Worm (Caenorhabditis elegans): ENCODE results near the gene H20E11.2.

The H20E11.2 gene

ce11 chrIV:6809756-6810155, 17.8 kb upstream of the H20E11.2 start:
- TF ChIP-seq scrt-1 (GFP tag; IDR thresholded peaks at IDR 0.05) (no peak), F13C5.2 (tag; optimal IDR thresholded peaks at IDR 0.05) (peak; percentile 37)

DNA sequence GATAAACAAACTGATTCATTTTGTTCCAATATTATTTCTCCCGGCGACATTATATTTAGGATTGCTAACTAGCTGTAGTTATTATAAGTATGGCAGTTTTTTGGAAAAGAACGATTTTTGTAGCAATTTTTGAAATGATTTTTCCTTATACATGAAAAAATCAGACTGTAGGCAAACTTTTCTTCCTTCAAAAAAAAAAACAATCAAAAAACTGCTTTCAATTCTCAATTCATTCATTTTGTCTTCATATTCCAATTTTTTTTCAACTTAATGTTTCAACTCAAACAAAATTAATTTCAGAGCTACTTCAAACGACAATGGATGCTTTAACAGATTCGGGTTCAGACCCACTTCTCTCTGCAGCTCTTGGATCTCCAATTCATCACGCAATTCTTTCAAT, 15.8 kb upstream of the H20E11.2 start, which contains the start of gene ceh-48:
TSS of gene ceh-48 (plus strand) at position 301 of the 400 bp plus-strand sequence.
- TF ChIP-seq B0310.2 (tag; optimal IDR thresholded peaks at IDR 0.05) (no peak), F13C5.2 (tag; optimal IDR thresholded peaks at IDR 0.05) (no peak), hmg-4 (GFP tag; optimal IDR thresholded peaks at IDR 0.05) (no peak), pes-1 (GFP tag; IDR thresholded peaks at IDR 0.05) (no peak), ceh-36 (tag; optimal IDR thresholded peaks at IDR 0.05) (no peak), ets-7 (tag; optimal IDR thresholded peaks at IDR 0.05) (no peak), sea-1 (GFP tag; conservative IDR thresholded peaks at IDR 0.05) (no peak), aly-1 (tag; optimal IDR thresholded peaks at IDR 0.05) (no peak), hnd-1 (tag; optimal IDR thresholded peaks at IDR 0.05) (no peak), ama-1 (optimal IDR thresholded peaks at IDR 0.05) (no peak), hmbx-1 (tag; optimal IDR thresholded peaks at IDR 0.05) (no peak), tra-4 (tag; optimal IDR thresholded peaks at IDR 0.05) (no peak), tbx-37 (GFP tag; conservative IDR thresholded peaks at IDR 0.05) (no peak), scrt-1 (GFP tag; IDR thresholded peaks at IDR 0.05) (no peak), ceh-13 (GFP tag; optimal IDR thresholded peaks at IDR 0.05) (no peak), tbx-11 (GFP tag; IDR thresholded peaks at IDR 0.05) (no peak), flt-1 (GFP tag; IDR thresholded peaks at IDR 0.05) (no peak)

DNA sequence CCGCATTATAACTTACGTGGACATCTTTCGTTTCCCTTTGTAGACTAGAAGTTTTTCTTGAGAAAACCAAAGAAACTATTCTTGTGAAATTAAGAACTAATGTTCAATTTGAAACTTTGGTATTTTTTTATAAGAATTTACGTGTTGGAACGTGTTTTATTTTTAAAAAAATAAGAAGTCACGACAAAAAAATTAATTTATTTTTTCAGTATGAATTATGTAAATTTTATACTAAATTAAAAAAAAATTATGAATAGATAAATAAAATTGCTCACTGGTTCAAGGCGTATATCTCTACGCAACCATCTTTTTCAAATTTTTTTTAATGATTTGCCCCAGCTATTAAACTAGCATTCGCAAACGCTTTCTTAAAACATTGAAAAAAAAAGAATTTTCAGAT, 10.0 kb upstream of the H20E11.2 start, which contains the start of gene C17H12.5:
TSS of gene C17H12.5 (minus strand) at position 101 of the 400 bp plus-strand sequence.
- TF ChIP-seq scrt-1 (GFP tag; IDR thresholded peaks at IDR 0.05) (no peak), tra-4 (tag; optimal IDR thresholded peaks at IDR 0.05) (no peak), pes-1 (GFP tag; IDR thresholded peaks at IDR 0.05) (no peak), hmbx-1 (tag; optimal IDR thresholded peaks at IDR 0.05) (no peak)

- TF ChIP-seq ama-1 (optimal IDR thresholded peaks at IDR 0.05) (no peak), hnd-1 (tag; optimal IDR thresholded peaks at IDR 0.05) (no peak), ceh-13 (GFP tag; optimal IDR thresholded peaks at IDR 0.05) (no peak), ceh-36 (tag; optimal IDR thresholded peaks at IDR 0.05) (no peak), aly-1 (tag; optimal IDR thresholded peaks at IDR 0.05) (no peak), flt-1 (GFP tag; IDR thresholded peaks at IDR 0.05) (no peak), hmg-4 (GFP tag; optimal IDR thresholded peaks at IDR 0.05) (no peak), pes-1 (GFP tag; IDR thresholded peaks at IDR 0.05) (no peak)
These were observed 9.2 kb upstream of the H20E11.2 start, which contains the start of gene C17H12.8 for ce11 chrIV:6818369-6818768. C17H12.8 (plus strand) TSS chrIV:6818703.

ce11 chrIV:6821709-6822108, 5.9 kb upstream of the H20E11.2 start:
- TF ChIP-seq aly-1 (tag; optimal IDR thresholded peaks at IDR 0.05) (no peak), pes-1 (GFP tag; IDR thresholded peaks at IDR 0.05) (no peak), tra-4 (tag; optimal IDR thresholded peaks at IDR 0.05) (no peak), tbx-11 (GFP tag; IDR thresholded peaks at IDR 0.05) (no peak), ama-1 (optimal IDR thresholded peaks at IDR 0.05) (no peak), tbx-37 (GFP tag; conservative IDR thresholded peaks at IDR 0.05) (no peak), scrt-1 (GFP tag; IDR thresholded peaks at IDR 0.05) (no peak), B0310.2 (tag; optimal IDR thresholded peaks at IDR 0.05) (no peak), hnd-1 (tag; optimal IDR thresholded peaks at IDR 0.05) (no peak)

ce11 chrIV:6822406-6822805, 5.2 kb upstream of the H20E11.2 start, which contains the start of gene C17H12.6:
C17H12.6 (minus strand) TSS chrIV:6822506.
- TF ChIP-seq tbx-11 (GFP tag; IDR thresholded peaks at IDR 0.05) (no peak), ceh-13 (GFP tag; optimal IDR thresholded peaks at IDR 0.05) (no peak), tbx-37 (GFP tag; conservative IDR thresholded peaks at IDR 0.05) (no peak), hmbx-1 (tag; optimal IDR thresholded peaks at IDR 0.05) (no peak), tra-4 (tag; optimal IDR thresholded peaks at IDR 0.05) (no peak), pes-1 (GFP tag; IDR thresholded peaks at IDR 0.05) (no peak), hmg-4 (GFP tag; optimal IDR thresholded peaks at IDR 0.05) (no peak), aly-1 (tag; optimal IDR thresholded peaks at IDR 0.05) (no peak)

DNA sequence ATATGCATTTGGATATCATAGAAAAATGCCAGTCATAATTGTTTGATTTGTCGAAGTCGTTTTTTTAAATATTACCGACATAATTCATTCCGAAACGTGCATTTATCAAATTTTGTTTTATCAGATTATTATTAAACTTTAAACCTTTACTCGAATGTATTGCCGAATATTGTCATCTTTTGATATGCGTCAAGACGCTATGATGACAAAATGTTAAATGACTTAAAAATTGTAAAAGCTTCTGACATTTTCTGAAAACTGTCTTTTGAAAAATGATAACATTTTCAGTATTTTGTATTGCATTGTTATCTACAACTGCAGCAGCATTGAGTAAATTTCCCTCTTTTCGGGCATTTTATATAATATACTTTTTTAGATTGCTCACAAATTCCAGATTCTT, 3.0 kb upstream of the H20E11.2 start, which contains the start of gene H20E11.3:
TSS of gene H20E11.3 (plus strand) at position 195 of the 400 bp plus-strand sequence.
- TF ChIP-seq tbx-37 (GFP tag; conservative IDR thresholded peaks at IDR 0.05) (no peak), F13C5.2 (tag; optimal IDR thresholded peaks at IDR 0.05) (no peak), ceh-36 (tag; optimal IDR thresholded peaks at IDR 0.05) (no peak), ceh-13 (GFP tag; optimal IDR thresholded peaks at IDR 0.05) (no peak), scrt-1 (GFP tag; IDR thresholded peaks at IDR 0.05) (no peak), tra-4 (tag; optimal IDR thresholded peaks at IDR 0.05) (no peak), hmbx-1 (tag; optimal IDR thresholded peaks at IDR 0.05) (no peak), ets-7 (tag; optimal IDR thresholded peaks at IDR 0.05) (no peak), flt-1 (GFP tag; IDR thresholded peaks at IDR 0.05) (no peak), B0310.2 (tag; optimal IDR thresholded peaks at IDR 0.05) (no peak), tbx-11 (GFP tag; IDR thresholded peaks at IDR 0.05) (no peak), hnd-1 (tag; optimal IDR thresholded peaks at IDR 0.05) (no peak), ama-1 (optimal IDR thresholded peaks at IDR 0.05) (no peak), sea-1 (GFP tag; conservative IDR thresholded peaks at IDR 0.05) (no peak), hmg-4 (GFP tag; optimal IDR thresholded peaks at IDR 0.05) (no peak)

DNA sequence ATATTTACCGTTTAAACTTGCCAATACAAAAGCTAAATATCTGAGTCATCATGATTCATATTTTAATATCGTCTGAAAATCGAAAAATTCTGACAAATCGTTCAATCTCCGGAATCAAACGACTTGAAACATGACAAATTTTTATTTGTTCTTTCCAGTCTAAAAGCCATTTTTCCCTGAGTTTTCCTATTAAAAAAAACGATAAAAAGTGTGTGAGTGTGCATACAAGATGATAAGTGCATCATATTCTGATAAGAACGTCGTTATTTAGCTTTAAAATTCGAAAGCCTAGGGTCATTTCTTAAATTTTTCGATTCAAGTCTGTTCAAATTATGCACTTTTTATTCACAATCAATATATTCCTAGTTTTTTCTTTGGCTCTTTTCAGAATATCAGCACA, 2.3 kb downstream of the H20E11.2 start, which contains the start of gene H20E11.1:
TSS of gene H20E11.1 (plus strand) at position 244 of the 400 bp plus-strand sequence.
- no peak for TF ChIP-seq ceh-13 (GFP tag; optimal IDR thresholded peaks at IDR 0.05)
- no peak for TF ChIP-seq tra-4 (tag; optimal IDR thresholded peaks at IDR 0.05)
- TF ChIP-seq sea-1 (GFP tag; conservative IDR thresholded peaks at IDR 0.05): no peak
- TF ChIP-seq hnd-1 (tag; optimal IDR thresholded peaks at IDR 0.05): no peak
- no peak for TF ChIP-seq aly-1 (tag; optimal IDR thresholded peaks at IDR 0.05)
- no peak for TF ChIP-seq hmbx-1 (tag; optimal IDR thresholded peaks at IDR 0.05)
- TF ChIP-seq ceh-36 (tag; optimal IDR thresholded peaks at IDR 0.05): no peak
- no peak for TF ChIP-seq hmg-4 (GFP tag; optimal IDR thresholded peaks at IDR 0.05)
- no peak for TF ChIP-seq ets-7 (tag; optimal IDR thresholded peaks at IDR 0.05)
- TF ChIP-seq B0310.2 (tag; optimal IDR thresholded peaks at IDR 0.05): no peak
